Fruit fly (Drosophila melanogaster) whole organism, prepupa: ENCODE measurements around the gene CG7974.

Experiments
- Blimp-1 ChIP-seq: fragments of 200-800 bp; sonication (Bioruptor generic); optimal IDR thresholded peaks from 3 replicates; lab custom pipeline; 2017; ENCODE audit warnings: missing biosample characterization, missing genetic modification characterization, mild to moderate bottlenecking, moderate library complexity, missing genetic modification reagents
- CG10631 ChIP-seq: fragments of 200-800 bp; sonication (Bioruptor generic); optimal IDR thresholded peaks from 2 replicates; lab custom pipeline; 2016; ENCODE audit warnings: missing biosample characterization, missing genetic modification characterization
- CG10669 ChIP-seq: fragments of 200-800 bp; sonication (Bioruptor generic); optimal IDR thresholded peaks from 3 replicates; lab custom pipeline; 2018; ENCODE audit warnings: missing biosample characterization, mild to moderate bottlenecking, missing genetic modification characterization, moderate library complexity
- CG11294 ChIP-seq: fragments of 200-800 bp; sonication (Bioruptor generic); IDR thresholded peaks from 2 replicates; pipeline ENCODE4 v1.3.6; 2022; ENCODE audit warnings: missing biosample characterization, missing genetic modification characterization
- CG11902 ChIP-seq: fragments of 200-800 bp; sonication (Bioruptor generic); optimal IDR thresholded peaks from 3 replicates; lab custom pipeline; 2016; ENCODE audit warnings: missing biosample characterization, missing genetic modification characterization
- CG15336 ChIP-seq: fragments of 200-800 bp; sonication (Bioruptor generic); IDR thresholded peaks from 2 replicates; pipeline ENCODE4 v1.3.6; 2022; ENCODE audit warnings: missing biosample characterization, missing genetic modification characterization
- CG1621 ChIP-seq: fragments of 200-800 bp; sonication (Bioruptor generic); optimal IDR thresholded peaks from 3 replicates; lab custom pipeline; 2018; ENCODE audit warnings: missing biosample characterization, mild to moderate bottlenecking, missing genetic modification characterization
- CG16779 ChIP-seq: fragments of 200-800 bp; sonication (Bioruptor generic); optimal IDR thresholded peaks from 3 replicates; lab custom pipeline; 2017; ENCODE audit warnings: missing biosample characterization, mild to moderate bottlenecking, missing genetic modification characterization
- CG3032 ChIP-seq: fragments of 200-800 bp; optimal IDR thresholded peaks from 2 replicates; lab custom pipeline; 2019; ENCODE audit warnings: missing biosample characterization, mild to moderate bottlenecking, missing genetic modification characterization, moderate library complexity
- CG31627 ChIP-seq: fragments of 200-800 bp; sonication (Bioruptor generic); optimal IDR thresholded peaks from 3 replicates; lab custom pipeline; 2016; ENCODE audit warnings: missing biosample characterization, missing genetic modification characterization
- CG32006 ChIP-seq: fragments of 200-800 bp; sonication (Bioruptor generic); optimal IDR thresholded peaks from 3 replicates; lab custom pipeline; 2017; ENCODE audit warnings: missing biosample characterization, mild to moderate bottlenecking, missing genetic modification characterization
- CG34406 ChIP-seq: fragments of 200-800 bp; sonication (Bioruptor generic); optimal IDR thresholded peaks from 3 replicates; lab custom pipeline; 2016; ENCODE audit warnings: missing biosample characterization, missing genetic modification characterization
- CG3919 ChIP-seq: fragments of 200-800 bp; sonication (Bioruptor generic); optimal IDR thresholded peaks from 3 replicates; lab custom pipeline; 2016; ENCODE audit warnings: missing biosample characterization, missing genetic modification characterization
- CG4318 ChIP-seq: fragments of 200-800 bp; sonication (Bioruptor generic); optimal IDR thresholded peaks from 3 replicates; lab custom pipeline; 2017; ENCODE audit warnings: missing biosample characterization, mild to moderate bottlenecking, missing genetic modification characterization
- CG6163 ChIP-seq: fragments of 200-800 bp; sonication (Bioruptor generic); IDR thresholded peaks from 3 replicates; pipeline ENCODE4 v1.3.6; 2022; ENCODE audit warnings: missing biosample characterization, missing genetic modification characterization
- CG6276 ChIP-seq: fragments of 200-800 bp; sonication (Bioruptor generic); optimal IDR thresholded peaks from 2 replicates; lab custom pipeline; 2017; ENCODE audit warnings: missing biosample characterization, mild to moderate bottlenecking, missing genetic modification characterization
- CG6792 ChIP-seq: fragments of 200-800 bp; sonication (Bioruptor generic); optimal IDR thresholded peaks from 3 replicates; lab custom pipeline; 2016; ENCODE audit warnings: missing biosample characterization, missing genetic modification characterization
- CG6808 ChIP-seq: fragments of 200-800 bp; sonication (Bioruptor generic); optimal IDR thresholded peaks from 3 replicates; lab custom pipeline; 2017; ENCODE audit warnings: missing biosample characterization, missing genetic modification characterization, mild to moderate bottlenecking, moderate library complexity, missing genetic modification reagents
- CG6854 ChIP-seq: fragments of 200-800 bp; sonication (Bioruptor generic); optimal IDR thresholded peaks from 2 replicates; lab custom pipeline; 2017; ENCODE audit warnings: missing biosample characterization, mild to moderate bottlenecking, missing genetic modification characterization
- CG7368 ChIP-seq: fragments of 200-800 bp; sonication (Bioruptor generic); optimal IDR thresholded peaks from 3 replicates; lab custom pipeline; 2016; ENCODE audit warnings: missing biosample characterization, missing genetic modification characterization
- CG8119 ChIP-seq: fragments of 200-800 bp; sonication (Bioruptor generic); IDR thresholded peaks from 3 replicates; pipeline ENCODE4 v1.3.6; 2022; ENCODE audit warnings: missing biosample characterization, missing genetic modification characterization
- CG8632 ChIP-seq: fragments of 200-800 bp; sonication (Bioruptor generic); optimal IDR thresholded peaks from 3 replicates; lab custom pipeline; 2016; ENCODE audit warnings: missing biosample characterization, missing genetic modification characterization
- CG9139 ChIP-seq: fragments of 200-800 bp; sonication (Bioruptor generic); optimal IDR thresholded peaks from 3 replicates; lab custom pipeline; 2017; ENCODE audit warnings: missing biosample characterization, mild to moderate bottlenecking, missing genetic modification characterization
- Eip75B ChIP-seq: fragments of 200-800 bp; sonication (Bioruptor generic); optimal IDR thresholded peaks from 3 replicates; lab custom pipeline; 2016; ENCODE audit warnings: missing biosample characterization, missing genetic modification characterization
- Eip78C ChIP-seq: fragments of 200-800 bp; sonication (Bioruptor generic); peaks from one replicate; lab custom pipeline; 2016; ENCODE audit warnings: missing biosample characterization, missing genetic modification characterization
- Eip93F ChIP-seq: fragments of 200-800 bp; sonication (Bioruptor generic); optimal IDR thresholded peaks from 2 replicates; lab custom pipeline; 2016; ENCODE audit warnings: missing biosample characterization, mild to moderate bottlenecking, missing genetic modification characterization
- Ets21C ChIP-seq: fragments of 200-800 bp; sonication (Bioruptor generic); optimal IDR thresholded peaks from 3 replicates; lab custom pipeline; 2016; ENCODE audit warnings: missing biosample characterization, missing genetic modification characterization
- Ets96B ChIP-seq: fragments of 200-800 bp; optimal IDR thresholded peaks from 2 replicates; lab custom pipeline; 2019; ENCODE audit warnings: missing biosample characterization, mild to moderate bottlenecking, missing genetic modification characterization, moderate library complexity
- Gug ChIP-seq: fragments of 200-800 bp; sonication (Bioruptor generic); IDR thresholded peaks from 2 replicates; pipeline ENCODE4 v1.3.6; 2022; ENCODE audit warnings: missing biosample characterization, missing genetic modification characterization
- Hr38 ChIP-seq: sonication (Bioruptor generic); optimal IDR thresholded peaks from 2 replicates; lab custom pipeline; 2016; ENCODE audit warnings: missing biosample characterization, missing genetic modification characterization
- Hr39 ChIP-seq: fragments of 200-800 bp; sonication (Bioruptor generic); optimal IDR thresholded peaks from 2 replicates; lab custom pipeline; 2016; ENCODE audit warnings: missing biosample characterization, missing genetic modification characterization
- Hr4 ChIP-seq: fragments of 200-800 bp; sonication (Bioruptor generic); optimal IDR thresholded peaks from 3 replicates; lab custom pipeline; 2016; ENCODE audit warnings: missing biosample characterization, missing genetic modification characterization
- OdsH ChIP-seq: fragments of 200-800 bp; sonication (Bioruptor generic); optimal IDR thresholded peaks from 3 replicates; lab custom pipeline; 2016; ENCODE audit warnings: missing biosample characterization, missing genetic modification characterization
- Smox ChIP-seq: fragments of 200-800 bp; sonication (Bioruptor generic); optimal IDR thresholded peaks from 3 replicates; lab custom pipeline; 2016; ENCODE audit warnings: missing biosample characterization, missing genetic modification characterization
- Sox102F ChIP-seq: fragments of 200-800 bp; sonication (Bioruptor generic); optimal IDR thresholded peaks from 2 replicates; lab custom pipeline; 2016; ENCODE audit warnings: missing biosample characterization, mild to moderate bottlenecking, missing genetic modification characterization
- achi ChIP-seq: fragments of 200-800 bp; sonication (Bioruptor generic); optimal IDR thresholded peaks from 3 replicates; lab custom pipeline; 2016; ENCODE audit warnings: missing biosample characterization, missing genetic modification characterization
- acj6 ChIP-seq: fragments of 200-800 bp; sonication (Bioruptor generic); optimal IDR thresholded peaks from 3 replicates; lab custom pipeline; 2016; ENCODE audit warnings: missing biosample characterization, missing genetic modification characterization
- dac ChIP-seq: fragments of 200-800 bp; sonication (Bioruptor generic); optimal IDR thresholded peaks from 2 replicates; lab custom pipeline; 2017; ENCODE audit warnings: missing biosample characterization, mild to moderate bottlenecking, missing genetic modification characterization
- dsx ChIP-seq: fragments of 200-800 bp; optimal IDR thresholded peaks from 3 replicates; lab custom pipeline; 2019; ENCODE audit warnings: missing biosample characterization, mild to moderate bottlenecking, missing genetic modification characterization, moderate library complexity; ENCODE audit not compliant: poor library complexity, severe bottlenecking
- eg ChIP-seq: fragments of 200-800 bp; sonication (Bioruptor generic); IDR thresholded peaks from 3 replicates; pipeline ENCODE4 v1.3.6; 2022; ENCODE audit warnings: missing biosample characterization, missing genetic modification characterization
- esn ChIP-seq: fragments of 200-800 bp; sonication (Bioruptor generic); optimal IDR thresholded peaks from 2 replicates; lab custom pipeline; 2016; ENCODE audit warnings: missing biosample characterization, mild to moderate bottlenecking, missing genetic modification characterization, moderate library complexity
- fd59A ChIP-seq: fragments of 200-800 bp; sonication (Bioruptor generic); optimal IDR thresholded peaks from 2 replicates; lab custom pipeline; 2017; ENCODE audit warnings: missing biosample characterization, mild to moderate bottlenecking, missing genetic modification characterization, missing genetic modification reagents
- fkh ChIP-seq: fragments of 200-800 bp; sonication (Bioruptor generic); optimal IDR thresholded peaks from 3 replicates; lab custom pipeline; 2017; ENCODE audit warnings: missing biosample characterization, mild to moderate bottlenecking, missing genetic modification characterization, moderate library complexity
- lz ChIP-seq: fragments of 200-800 bp; sonication (Bioruptor generic); optimal IDR thresholded peaks from 3 replicates; lab custom pipeline; 2016; ENCODE audit warnings: missing biosample characterization, missing genetic modification characterization
- net ChIP-seq: fragments of 200-800 bp; sonication (Bioruptor generic); optimal IDR thresholded peaks from 3 replicates; lab custom pipeline; 2016; ENCODE audit warnings: missing biosample characterization, missing genetic modification characterization
- salr ChIP-seq, 2 experiments: fragments of 200-800 bp; sonication (Bioruptor generic); optimal IDR thresholded peaks; 3 replicates each; lab custom pipeline; 2016 to 2018; ENCODE audit warnings: missing biosample characterization in 2 of 2, missing genetic modification characterization in 2 of 2, mild to moderate bottlenecking in 1 of 2
- spab ChIP-seq: fragments of 200-800 bp; sonication (Bioruptor generic); optimal IDR thresholded peaks from 2 replicates; lab custom pipeline; 2017; ENCODE audit warnings: missing biosample characterization, mild to moderate bottlenecking, missing genetic modification characterization, missing genetic modification reagents
- ss ChIP-seq, 2 experiments: fragments of 200-800 bp; sonication (Bioruptor generic); optimal IDR thresholded peaks; 2 replicates in 1 of 2; 3 replicates in 1 of 2; lab custom pipeline; 2017 to 2018; ENCODE audit warnings: mild to moderate bottlenecking in 2 of 2, missing biosample characterization in 2 of 2, missing genetic modification characterization in 2 of 2, moderate library complexity in 1 of 2
- svp ChIP-seq: fragments of 200-800 bp; sonication (Bioruptor generic); peaks from one replicate; lab custom pipeline; 2016; ENCODE audit warnings: missing biosample characterization, missing genetic modification characterization
- topi ChIP-seq: fragments of 200-800 bp; sonication (Bioruptor generic); optimal IDR thresholded peaks from 3 replicates; lab custom pipeline; 2016; ENCODE audit warnings: missing biosample characterization, missing genetic modification characterization
- vri ChIP-seq: fragments of 200-800 bp; sonication (Bioruptor generic); optimal IDR thresholded peaks from 3 replicates; lab custom pipeline; 2016; ENCODE audit warnings: missing biosample characterization, mild to moderate bottlenecking, missing genetic modification characterization

The CG7974 gene

dm6 chr3L:1702367-1702927, 37.5 kb downstream of the CG7974 start, which contains the start of gene CG13931:
Gene CG13931 (minus strand): TSS chr3L:1702407.
- peak; percentile 51 for TF ChIP-seq Smox
- TF ChIP-seq esn (GFP tag; lab: Kevin White, UChicago) = peak; percentile 63
- TF ChIP-seq CG10669 (GFP tag; lab: Kevin White, UChicago) = peak; percentile 67
- TF ChIP-seq Eip75B (GFP tag; lab: Kevin White, UChicago) = peak; percentile 65
- TF ChIP-seq Eip78C (GFP tag; lab: Kevin White, UChicago) = peak; percentile 90
- TF ChIP-seq lz = peak; percentile 60
- peak; percentile 82 for TF ChIP-seq CG8119
- TF ChIP-seq CG3919 (GFP tag; lab: Kevin White, UChicago) = peak; percentile 72
- peak; percentile 28 for TF ChIP-seq vri (GFP tag; lab: Kevin White, UChicago)
- TF ChIP-seq Sox102F (GFP tag; lab: Kevin White, UChicago) = peak; percentile 64
- TF ChIP-seq Blimp-1 (GFP tag; lab: Kevin White, UChicago) = no peak
- TF ChIP-seq net (GFP tag; lab: Kevin White, UChicago) = peak; percentile 72
- TF ChIP-seq OdsH (GFP tag; lab: Kevin White, UChicago) = peak; percentile 68
- peak; percentile 16 for TF ChIP-seq CG16779
- TF ChIP-seq Hr39 (GFP tag; lab: Kevin White, UChicago) = peak; percentile 68
- peak; percentile 64 for TF ChIP-seq CG1621 (tag; lab: Kevin White, UChicago)
- TF ChIP-seq CG8632 (GFP tag; lab: Kevin White, UChicago) = peak; percentile 56
- TF ChIP-seq achi = peak; percentile 53
- TF ChIP-seq Hr38 (GFP tag; lab: Kevin White, UChicago) = no peak
- peak; percentile 54 for TF ChIP-seq CG11294 (GFP tag; lab: Robert Waterston, UW)
- peak; percentile 82 for TF ChIP-seq Hr4 (GFP tag; lab: Kevin White, UChicago)
- peak; percentile 53 for TF ChIP-seq topi (GFP tag; lab: Kevin White, UChicago)
- TF ChIP-seq CG4318 (GFP tag; lab: Kevin White, UChicago) = peak; percentile 35
- peak; percentile 17 to 38 for TF ChIP-seq ss (GFP tag; optimal IDR thresholded peaks at IDR 0.05; lab: Kevin White, UChicago)
- peak; percentile 62 for TF ChIP-seq CG6808 (GFP tag; lab: Kevin White, UChicago)
- TF ChIP-seq svp (GFP tag; lab: Kevin White, UChicago) = peak; percentile 82
- peak; percentile 76 for TF ChIP-seq CG15336 (GFP tag; lab: Robert Waterston, UW)
- peak; percentile 25 for TF ChIP-seq dac
- TF ChIP-seq CG7368 (GFP tag; lab: Kevin White, UChicago) = peak; percentile 72
- TF ChIP-seq CG6792 (GFP tag; lab: Kevin White, UChicago) = peak; percentile 67
- peak; percentile 62 for TF ChIP-seq Gug
- TF ChIP-seq CG9139 = peak; percentile 45
- peak; percentile 65 for TF ChIP-seq acj6
- peak; percentile 57 for TF ChIP-seq CG31627 (GFP tag; lab: Kevin White, UChicago)
- peak; percentile 54 for TF ChIP-seq CG3032
- TF ChIP-seq eg (GFP tag; lab: Robert Waterston, UW) = peak; percentile 84
- peak; percentile 53 for TF ChIP-seq Ets96B (tag; lab: Kevin White, UChicago)
- TF ChIP-seq Eip93F (GFP tag; lab: Kevin White, UChicago) = no peak
- peak; percentile 57 for TF ChIP-seq spab (GFP tag; lab: Kevin White, UChicago)
- peak; percentile 79 for TF ChIP-seq CG32006
- TF ChIP-seq CG10631 = peak; percentile 72
- TF ChIP-seq CG6163 = peak; percentile 83
- peak; percentile 56 for TF ChIP-seq CG6276 (GFP tag; lab: Kevin White, UChicago)
- TF ChIP-seq CG6854 (GFP tag; lab: Kevin White, UChicago) = no peak
- peak; percentile 53 for TF ChIP-seq dsx (GFP tag; lab: Kevin White, UChicago)
- peak; percentile 60 for TF ChIP-seq CG34406 (GFP tag; lab: Kevin White, UChicago)
- TF ChIP-seq fkh (GFP tag; lab: Kevin White, UChicago) = no peak
- TF ChIP-seq fd59A (GFP tag; lab: Kevin White, UChicago) = peak; percentile 51
- peak; percentile 34 to 55 for TF ChIP-seq salr (GFP tag; optimal IDR thresholded peaks at IDR 0.05; lab: Kevin White, UChicago)
- TF ChIP-seq Ets21C (GFP tag; lab: Kevin White, UChicago) = peak; percentile 16
- TF ChIP-seq CG11902 (GFP tag; lab: Kevin White, UChicago) = peak; percentile 40
